Fruit fly (Drosophila melanogaster): ENCODE measurements around the gene Doc3.

Doc3 gene

DNA sequence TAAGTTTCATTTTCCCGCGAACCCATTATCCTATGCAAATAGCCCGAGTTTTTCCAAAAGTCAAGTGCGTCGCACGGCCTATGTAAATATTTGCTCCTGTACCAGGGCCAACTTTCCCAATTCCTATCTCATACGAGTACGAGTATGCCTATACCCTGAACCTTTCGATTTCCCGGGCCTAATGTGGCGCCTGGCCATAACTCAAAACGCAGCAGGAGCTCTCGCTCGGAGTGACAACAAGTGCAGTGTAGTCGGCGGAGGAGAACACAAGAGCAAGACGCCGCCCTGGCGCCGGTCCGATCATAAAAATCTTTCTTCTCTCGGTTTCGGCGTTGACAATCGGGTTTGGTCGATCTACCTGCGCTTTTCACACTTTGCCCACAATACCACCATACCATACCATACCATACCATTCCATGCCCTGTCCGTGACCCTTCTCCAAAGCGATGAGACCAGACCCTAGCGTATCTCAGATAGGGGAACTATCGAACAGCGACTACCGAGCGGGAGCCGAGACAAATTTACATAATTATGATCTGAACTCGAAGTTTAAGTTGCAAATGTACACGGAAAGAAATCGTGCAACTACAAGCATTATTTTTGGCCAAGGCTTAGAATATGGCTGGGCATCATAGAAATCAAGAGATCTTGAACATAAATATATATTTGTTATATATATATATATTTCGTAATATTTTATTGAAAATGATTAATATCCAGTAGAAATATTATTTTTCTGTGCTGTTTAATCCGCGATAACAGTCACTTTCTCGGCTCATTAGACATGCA, 37.4 kb downstream of the Doc3 start (continued):
- TF ChIP-seq tgo (GFP tag; IDR thresholded peaks at IDR 0.05): no peak; the same call in 2 of the 3 replicates
- no peak for TF ChIP-seq CG6854 (GFP tag; optimal IDR thresholded peaks at IDR 0.05)
- TF ChIP-seq CG7372 (GFP tag; IDR thresholded peaks at IDR 0.05): no peak
- TF ChIP-seq CG10321 (GFP tag; IDR thresholded peaks at IDR 0.05): no peak
- TF ChIP-seq bigmax (GFP tag; optimal IDR thresholded peaks at IDR 0.05): no peak
- TF ChIP-seq CG11695 (GFP tag; IDR thresholded peaks at IDR 0.05): peak; percentile 29; the same call in 1 of the 3 replicates
- 0 out of 2 replicates have a peak, but pooled peaks have one; percentile 15 for TF ChIP-seq ttk (GFP tag; IDR thresholded peaks at IDR 0.05)
- no peak for TF ChIP-seq CG12104 (GFP tag; optimal IDR thresholded peaks at IDR 0.05)
- TF ChIP-seq yki (optimal IDR thresholded peaks at IDR 0.05): no peak
- TF ChIP-seq CG7963 (GFP tag; IDR thresholded peaks at IDR 0.05; ENCODE audit: partially characterized antibody): no peak
- TF ChIP-seq Rx (GFP tag; IDR thresholded peaks at IDR 0.05): peak; percentile 31; the same call in 1 of the 2 replicates
- TF ChIP-seq Opbp (GFP tag; IDR thresholded peaks at IDR 0.05; ENCODE audit: partially characterized antibody): no peak
- TF ChIP-seq CG6765 (GFP tag; optimal IDR thresholded peaks at IDR 0.05): no peak
- no peak for TF ChIP-seq Dp (GFP tag; optimal IDR thresholded peaks at IDR 0.05)
- TF ChIP-seq Asciz (GFP tag; optimal IDR thresholded peaks at IDR 0.05): peak; percentile 52
- TF ChIP-seq CG12769 (tag; optimal IDR thresholded peaks at IDR 0.05): no peak
- peak; percentile 21 for TF ChIP-seq Hr3 (GFP tag; optimal IDR thresholded peaks at IDR 0.05)
- no peak for TF ChIP-seq Pdp1 (GFP tag; optimal IDR thresholded peaks at IDR 0.05)
- no peak for TF ChIP-seq slbo (GFP tag; IDR thresholded peaks at IDR 0.05)
- peak; percentile 59 for TF ChIP-seq abd-A (tag; optimal IDR thresholded peaks at IDR 0.05)
- peak; percentile 53 for TF ChIP-seq D19A (tag; optimal IDR thresholded peaks at IDR 0.05)
- no peak for TF ChIP-seq CG3838 (GFP tag; optimal IDR thresholded peaks at IDR 0.05)
- TF ChIP-seq pb (GFP tag; optimal IDR thresholded peaks at IDR 0.05): no peak
- TF ChIP-seq Side (GFP tag; optimal IDR thresholded peaks at IDR 0.05): no peak
- TF ChIP-seq bab2 (GFP tag; optimal IDR thresholded peaks at IDR 0.05): no peak
- TF ChIP-seq Doc3 (GFP tag; IDR thresholded peaks at IDR 0.05; ENCODE audit: partially characterized antibody): no peak
- no peak for TF ChIP-seq mirr (GFP tag; optimal IDR thresholded peaks at IDR 0.05)
- no peak for TF ChIP-seq CG34422 (GFP tag; IDR thresholded peaks at IDR 0.05)
- no peak for TF ChIP-seq fd3F (GFP tag; optimal IDR thresholded peaks at IDR 0.05)
- peak; percentile 58 for TF ChIP-seq CG6254 (GFP tag; optimal IDR thresholded peaks at IDR 0.05)
- TF ChIP-seq vfl (GFP tag; optimal IDR thresholded peaks at IDR 0.05): no peak
- TF ChIP-seq CHES-1-like (GFP tag; optimal IDR thresholded peaks at IDR 0.05): no peak
- TF ChIP-seq CG12299 (tag; optimal IDR thresholded peaks at IDR 0.05): no peak
- no peak; the same call in 2 of the 3 replicates for TF ChIP-seq ase (GFP tag; IDR thresholded peaks at IDR 0.05)
- TF ChIP-seq Blimp-1 (GFP tag; optimal IDR thresholded peaks at IDR 0.05): peak; percentile 86
- TF ChIP-seq sob (GFP tag; IDR thresholded peaks at IDR 0.05): no peak
- TF ChIP-seq her (GFP tag; optimal IDR thresholded peaks at IDR 0.05): no peak
- TF ChIP-seq CG10267 (tag; optimal IDR thresholded peaks at IDR 0.05): peak; percentile 60
- TF ChIP-seq CG10979 (tag; optimal IDR thresholded peaks at IDR 0.05): peak; percentile 77
- no peak for TF ChIP-seq CG3847 (GFP tag; IDR thresholded peaks at IDR 0.05)
- peak; percentile 62 for TF ChIP-seq Med (GFP tag)
- TF ChIP-seq Hr39 (optimal IDR thresholded peaks at IDR 0.05): no peak
- peak; percentile 64 for TF ChIP-seq dmrt99B (tag; optimal IDR thresholded peaks at IDR 0.05)
- TF ChIP-seq CG5245 (GFP tag; optimal IDR thresholded peaks at IDR 0.05): no peak
- TF ChIP-seq tio (GFP tag; optimal IDR thresholded peaks at IDR 0.05): no peak
- peak; percentile 67 for TF ChIP-seq CG17829 (tag; optimal IDR thresholded peaks at IDR 0.05)
- peak; percentile 29 for TF ChIP-seq CG8359 (GFP tag; optimal IDR thresholded peaks at IDR 0.05; ENCODE audit: borderline replicate concordance)
- peak in 1 of 2 experiments; percentile 79 for TF ChIP-seq bsh (GFP tag; optimal IDR thresholded peaks at IDR 0.05)
- TF ChIP-seq CG17568 (GFP tag; optimal IDR thresholded peaks at IDR 0.05): no peak

Data from whole organism, embryonic.